Worm (Caenorhabditis elegans) whole organism, L3 larva: Measurements from ENCODE around the gene ostf-4.

Experiments used
- ceh-28 ChIP-seq: fragments of 150-350 bp; optimal IDR thresholded peaks from 2 replicates; lab custom pipeline; 2014; ENCODE audit warnings: missing biosample characterization, missing genetic modification reagents, missing genetic modification characterization
- hmg-11 ChIP-seq: sonication (generic microtip); optimal IDR thresholded peaks from 2 replicates; lab custom pipeline; 2016; ENCODE audit warnings: missing genetic modification characterization, missing compliant biosample characterization
- jun-1 ChIP-seq: fragments of 150-350 bp; optimal IDR thresholded peaks from 2 replicates; lab custom pipeline; 2014; ENCODE audit warnings: missing biosample characterization, missing genetic modification reagents, missing genetic modification characterization
- lsy-12 ChIP-seq: sonication (generic microtip); optimal IDR thresholded peaks from 2 replicates; lab custom pipeline; 2016; ENCODE audit warnings: mild to moderate bottlenecking, missing genetic modification characterization, missing compliant biosample characterization
- nhr-237 ChIP-seq: fragments of 150-350 bp; optimal IDR thresholded peaks from 2 replicates; lab custom pipeline; 2014; ENCODE audit warnings: missing biosample characterization, missing genetic modification characterization
- nhr-67 ChIP-seq: fragments of 150-350 bp; optimal IDR thresholded peaks from 2 replicates; lab custom pipeline; 2014; ENCODE audit warnings: missing biosample characterization, missing genetic modification characterization
- nhr-76 ChIP-seq: fragments of 150-350 bp; sonication (generic microtip); optimal IDR thresholded peaks from 5 replicates; lab custom pipeline; 2014; ENCODE audit warnings: missing biosample characterization, missing genetic modification characterization

The ostf-4 gene

DNA sequence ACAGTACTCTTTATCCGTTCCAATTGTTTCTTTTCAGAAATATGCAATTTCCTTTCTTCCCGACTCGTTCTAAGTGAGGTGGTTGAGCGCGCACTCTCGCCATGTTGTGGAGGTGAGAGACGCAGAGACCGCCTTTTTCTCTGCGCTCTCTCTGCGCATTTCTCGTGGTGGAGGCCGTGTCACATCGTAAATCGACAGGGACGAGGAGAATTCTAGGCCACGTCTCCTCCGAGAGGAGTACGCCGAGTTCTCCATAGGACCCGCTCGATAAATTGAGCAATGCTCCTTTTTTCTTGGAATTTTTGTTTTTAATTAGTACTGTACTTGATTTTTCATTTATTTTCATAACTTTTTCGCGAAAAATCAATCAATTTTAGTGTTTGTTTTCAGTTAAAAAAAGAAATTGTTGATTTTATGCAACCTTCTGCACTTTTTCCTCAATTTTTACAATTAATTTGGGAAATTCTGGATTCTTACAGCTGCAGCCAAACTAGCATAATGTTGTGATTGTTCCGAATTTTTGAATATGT is 47.5 kb downstream of the ostf-4 start, which contains the start of gene cnk-1 (continued):
- TF ChIP-seq nhr-67 (tag; lab: Kevin White, UChicago) (no peak), lsy-12 (tag; lab: Kevin White, UChicago) (peak; percentile 57), hmg-11 (peak; percentile 37), nhr-237 (tag; lab: Kevin White, UChicago) (no peak), jun-1 (no peak), ceh-28 (tag; lab: Kevin White, UChicago) (no peak), nhr-76 (tag; lab: Kevin White, UChicago) (no peak)
